Worm (Caenorhabditis elegans): Measurements from ENCODE around the gene tig-3.

- TF ChIP-seq flt-1 (GFP tag; IDR thresholded peaks at IDR 0.05) (no peak), sea-1 (GFP tag; conservative IDR thresholded peaks at IDR 0.05) (no peak), ets-7 (tag; optimal IDR thresholded peaks at IDR 0.05) (no peak)
Measured at ce11 chrII:15265469-15265868, 13.9 kb upstream of the tig-3 start.
